ENCODE assay signal across 1 fruit fly cellular context in the genomic region with DNA sequence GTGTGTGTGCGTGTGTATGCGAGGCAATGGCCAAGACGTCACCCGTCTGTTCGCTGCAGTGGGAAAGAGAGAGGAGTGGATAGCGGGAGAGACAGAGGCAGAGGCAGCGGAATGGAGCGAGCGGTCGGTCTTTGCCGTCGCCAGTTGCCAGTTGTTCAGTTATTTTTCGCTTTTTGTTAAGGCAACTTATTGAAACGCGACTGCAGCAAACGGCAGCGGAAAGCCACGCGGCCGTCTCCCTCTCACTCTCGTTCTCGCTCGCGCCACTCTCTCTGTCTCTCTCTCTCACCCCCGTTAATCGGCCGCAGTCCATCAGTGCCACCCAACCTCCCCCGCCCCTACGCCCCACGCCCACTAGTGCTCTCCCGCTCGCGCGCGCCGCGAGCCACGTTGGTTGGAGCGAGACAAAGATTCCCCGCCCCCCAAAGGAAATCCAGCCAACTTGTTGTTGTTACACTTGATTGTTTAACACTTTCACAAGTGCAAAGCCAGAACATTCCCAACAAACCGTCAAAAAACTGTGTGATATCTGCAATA.
TF ChIP-seq lines count a peak whose summit lies in the region.

No protein-coding gene starts in this region.

TF ChIP-seq in whole organism, embryonic, 481 proteins besides CTCF, POLR2A, EP300 and RAD21 (continued from another document and continues in another):
- TF ChIP-seq Hey (tag; optimal IDR thresholded peaks at IDR 0.05; lab: Kevin White, UChicago) (peak; percentile 51), CG17385 (GFP tag; optimal IDR thresholded peaks at IDR 0.05; lab: Kevin White, UChicago) (peak; percentile 23), CG12659 (GFP tag; optimal IDR thresholded peaks at IDR 0.05; lab: Kevin White, UChicago) (peak; percentile 17), dan (GFP tag; IDR thresholded peaks at IDR 0.05; lab: Robert Waterston, UW) (no peak), maf-S (GFP tag; optimal IDR thresholded peaks at IDR 0.05; lab: Kevin White, UChicago) (no peak), bbx (GFP tag; IDR thresholded peaks at IDR 0.05; lab: Robert Waterston, UW; ENCODE audit: partially characterized antibody) (peak; percentile 60; the same call in 1 of the 2 replicates), dmrt11E (tag; optimal IDR thresholded peaks at IDR 0.05; lab: Kevin White, UChicago) (no peak), MESR4 (GFP tag; optimal IDR thresholded peaks at IDR 0.05; lab: Kevin White, UChicago) (no peak), pan (optimal IDR thresholded peaks at IDR 0.05; lab: Kevin White, UChicago) (no peak), pan (GFP tag; optimal IDR thresholded peaks at IDR 0.05 in 1 of 2, IDR thresholded peaks at IDR 0.05 in 1 of 2) (peak in 1 of 2 experiments; percentile 45), az2 (GFP tag; optimal IDR thresholded peaks at IDR 0.05; lab: Kevin White, UChicago) (no peak), Fer1 (GFP tag; optimal IDR thresholded peaks at IDR 0.05; lab: Kevin White, UChicago) (peak; percentile 64), ap (GFP tag; IDR thresholded peaks at IDR 0.05; lab: Robert Waterston, UW) (no peak), NFAT (GFP tag; IDR thresholded peaks at IDR 0.05; lab: Robert Waterston, UW) (peak; percentile 72), ATbp (GFP tag; optimal IDR thresholded peaks at IDR 0.05; lab: Kevin White, UChicago) (peak; percentile 10), psq (GFP tag; optimal IDR thresholded peaks at IDR 0.05; lab: Kevin White, UChicago) (peak; percentile 76), kah (GFP tag; optimal IDR thresholded peaks at IDR 0.05; lab: Kevin White, UChicago) (peak; percentile 52), Hand (GFP tag; optimal IDR thresholded peaks at IDR 0.05; lab: Kevin White, UChicago) (peak; percentile 75), CG10366 (GFP tag; IDR thresholded peaks at IDR 0.05; lab: Robert Waterston, UW) (no peak), CG3065 (GFP tag; optimal IDR thresholded peaks at IDR 0.05; lab: Kevin White, UChicago) (peak; percentile 98), al (GFP tag; IDR thresholded peaks at IDR 0.05; lab: Robert Waterston, UW) (0 out of 2 replicates have a peak, but pooled peaks have one; percentile 19), hbn (GFP tag; IDR thresholded peaks at IDR 0.05; lab: Robert Waterston, UW; ENCODE audit: partially characterized antibody) (peak; percentile 51), CG15479 (GFP tag; optimal IDR thresholded peaks at IDR 0.05; lab: Kevin White, UChicago) (no peak), CG2120 (GFP tag; optimal IDR thresholded peaks at IDR 0.05; lab: Kevin White, UChicago) (no peak), CG17612 (GFP tag; IDR thresholded peaks at IDR 0.05; lab: Robert Waterston, UW) (no peak), Nf-YB (GFP tag; optimal IDR thresholded peaks at IDR 0.05; lab: Kevin White, UChicago) (peak; percentile 44), CG7745 (tag; optimal IDR thresholded peaks at IDR 0.05; lab: Kevin White, UChicago) (no peak), lbe (GFP tag; optimal IDR thresholded peaks at IDR 0.05; lab: Kevin White, UChicago) (no peak), dysf (GFP tag; IDR thresholded peaks at IDR 0.05; lab: Robert Waterston, UW) (no peak), ara (GFP tag; IDR thresholded peaks at IDR 0.05; lab: Robert Waterston, UW) (0 out of 2 replicates have a peak, but pooled peaks have one; percentile 25), CG30431 (GFP tag; optimal IDR thresholded peaks at IDR 0.05; lab: Kevin White, UChicago) (no peak), fd96Cb (tag; optimal IDR thresholded peaks at IDR 0.05; lab: Kevin White, UChicago) (no peak), fd64A (GFP tag; optimal IDR thresholded peaks at IDR 0.05; lab: Kevin White, UChicago) (peak; percentile 24), cwo (GFP tag; optimal IDR thresholded peaks at IDR 0.05; lab: Kevin White, UChicago) (peak; percentile 66), Med (GFP tag; lab: Kevin White, UChicago) (peak; percentile 92), nerfin-2 (GFP tag; IDR thresholded peaks at IDR 0.05; lab: Robert Waterston, UW; ENCODE audit: partially characterized antibody) (peak; percentile 41; the same call in 1 of the 2 replicates), CG31441 (GFP tag; IDR thresholded peaks at IDR 0.05; lab: Robert Waterston, UW) (no peak), CG11247 (GFP tag; IDR thresholded peaks at IDR 0.05; lab: Robert Waterston, UW) (0 out of 2 replicates have a peak, but pooled peaks have one; percentile 11), slbo (GFP tag; IDR thresholded peaks at IDR 0.05; lab: Robert Waterston, UW) (no peak; the same call in 1 of the 2 replicates), Dbx (GFP tag; IDR thresholded peaks at IDR 0.05; lab: Robert Waterston, UW) (peak; percentile 55; the same call in 1 of the 3 replicates), CG16813 (GFP tag; IDR thresholded peaks at IDR 0.05; lab: Robert Waterston, UW; ENCODE audit: partially characterized antibody) (peak; percentile 37; the same call in 1 of the 3 replicates), Trl (optimal IDR thresholded peaks at IDR 0.05; lab: Kevin White, UChicago) (peak; percentile 86 to 92), Trl (GFP tag; optimal IDR thresholded peaks at IDR 0.05; lab: Kevin White, UChicago) (peak; percentile 34), usp (GFP tag; optimal IDR thresholded peaks at IDR 0.05; lab: Kevin White, UChicago) (no peak), wor (GFP tag; IDR thresholded peaks at IDR 0.05; lab: Robert Waterston, UW) (no peak), CG14965 (GFP tag; optimal IDR thresholded peaks at IDR 0.05; lab: Kevin White, UChicago; ENCODE audit: borderline replicate concordance) (no peak), CG14667 (GFP tag; IDR thresholded peaks at IDR 0.05; lab: Robert Waterston, UW) (no peak), rib (GFP tag; IDR thresholded peaks at IDR 0.05; lab: Robert Waterston, UW) (peak; percentile 68), Oaz (GFP tag; IDR thresholded peaks at IDR 0.05; lab: Robert Waterston, UW) (no peak), klu (GFP tag; IDR thresholded peaks at IDR 0.05; lab: Robert Waterston, UW) (peak; percentile 79), CG11695 (GFP tag; IDR thresholded peaks at IDR 0.05; lab: Robert Waterston, UW) (0 out of 3 replicates have a peak, but pooled peaks have one; percentile 23), Side (GFP tag; optimal IDR thresholded peaks at IDR 0.05; lab: Kevin White, UChicago) (peak; percentile 5), unc-4 (GFP tag; IDR thresholded peaks at IDR 0.05; lab: Robert Waterston, UW; ENCODE audit: partially characterized antibody) (peak; percentile 34; the same call in 1 of the 2 replicates), CG14860 (GFP tag; IDR thresholded peaks at IDR 0.05; lab: Robert Waterston, UW; ENCODE audit: partially characterized antibody) (no peak), CG9437 (GFP tag; optimal IDR thresholded peaks at IDR 0.05; lab: Kevin White, UChicago) (no peak), chif (GFP tag; optimal IDR thresholded peaks at IDR 0.05; lab: Kevin White, UChicago) (no peak), CG14710 (tag; optimal IDR thresholded peaks at IDR 0.05; lab: Kevin White, UChicago) (no peak), chinmo (GFP tag; IDR thresholded peaks at IDR 0.05; lab: Robert Waterston, UW; ENCODE audit: partially characterized antibody) (peak; percentile 99), gt (GFP tag; IDR thresholded peaks at IDR 0.05; lab: Robert Waterston, UW) (no peak), CG8944 (GFP tag; optimal IDR thresholded peaks at IDR 0.05; lab: Kevin White, UChicago) (no peak), yki (optimal IDR thresholded peaks at IDR 0.05; lab: Kevin White, UChicago) (peak; percentile 83), da (GFP tag; optimal IDR thresholded peaks at IDR 0.05; lab: Kevin White, UChicago) (no peak), amos (GFP tag; IDR thresholded peaks at IDR 0.05; lab: Robert Waterston, UW; ENCODE audit: partially characterized antibody) (peak; percentile 29; the same call in 1 of the 2 replicates), crol (GFP tag; IDR thresholded peaks at IDR 0.05; lab: Robert Waterston, UW) (peak; percentile 99), Bteb2 (GFP tag; optimal IDR thresholded peaks at IDR 0.05; lab: Kevin White, UChicago) (no peak), CG12071 (GFP tag; optimal IDR thresholded peaks at IDR 0.05; lab: Kevin White, UChicago) (peak; percentile 40), HLH54F (GFP tag; optimal IDR thresholded peaks at IDR 0.05; lab: Kevin White, UChicago) (no peak), salm (tag; optimal IDR thresholded peaks at IDR 0.05; lab: Kevin White, UChicago) (no peak), Hr3 (GFP tag; optimal IDR thresholded peaks at IDR 0.05; lab: Kevin White, UChicago) (no peak), Deaf1 (tag; optimal IDR thresholded peaks at IDR 0.05; lab: Kevin White, UChicago) (peak; percentile 63), CG30020 (tag; optimal IDR thresholded peaks at IDR 0.05; lab: Kevin White, UChicago) (no peak), CG15601 (tag; optimal IDR thresholded peaks at IDR 0.05; lab: Kevin White, UChicago) (peak; percentile 16), Rfx (GFP tag; IDR thresholded peaks at IDR 0.05; lab: Robert Waterston, UW) (peak; percentile 22; the same call in 1 of the 2 replicates), CG4707 (GFP tag; optimal IDR thresholded peaks at IDR 0.05; lab: Kevin White, UChicago) (no peak), D (optimal IDR thresholded peaks at IDR 0.05; lab: Kevin White, UChicago) (no peak), D (GFP tag; optimal IDR thresholded peaks at IDR 0.05; lab: Kevin White, UChicago) (peak; percentile 8), Sry-δ (GFP tag; optimal IDR thresholded peaks at IDR 0.05; lab: Kevin White, UChicago) (no peak), sens (GFP tag; lab: Kevin White, UChicago) (no peak), Eip74EF (GFP tag; optimal IDR thresholded peaks at IDR 0.05; lab: Kevin White, UChicago) (no peak), dmrt99B (tag; optimal IDR thresholded peaks at IDR 0.05; lab: Kevin White, UChicago) (peak; percentile 28), bigmax (GFP tag; optimal IDR thresholded peaks at IDR 0.05; lab: Kevin White, UChicago) (peak; percentile 6), tup (GFP tag; optimal IDR thresholded peaks at IDR 0.05; lab: Kevin White, UChicago) (no peak), ken (GFP tag; IDR thresholded peaks at IDR 0.05; lab: Robert Waterston, UW) (no peak), ewg (GFP tag; optimal IDR thresholded peaks at IDR 0.05; lab: Kevin White, UChicago) (no peak), Pdp1 (GFP tag; optimal IDR thresholded peaks at IDR 0.05; lab: Kevin White, UChicago) (no peak), twi (tag; optimal IDR thresholded peaks at IDR 0.05; lab: Kevin White, UChicago) (no peak), CG8765 (GFP tag; IDR thresholded peaks at IDR 0.05; lab: Robert Waterston, UW) (0 out of 2 replicates have a peak, but pooled peaks have one; percentile 6), CG6683 (GFP tag; optimal IDR thresholded peaks at IDR 0.05; lab: Kevin White, UChicago) (peak; percentile 26), Dip2 (GFP tag; IDR thresholded peaks at IDR 0.05; lab: Robert Waterston, UW) (no peak), Hr39 (optimal IDR thresholded peaks at IDR 0.05; lab: Kevin White, UChicago) (no peak), Stat92E (GFP tag; optimal IDR thresholded peaks at IDR 0.05; lab: Kevin White, UChicago) (peak in 1 of 3 experiments; percentile 19), mam (GFP tag; optimal IDR thresholded peaks at IDR 0.05; lab: Kevin White, UChicago) (no peak), CG1832 (GFP tag; optimal IDR thresholded peaks at IDR 0.05; lab: Kevin White, UChicago) (peak; percentile 99), sens-2 (GFP tag; IDR thresholded peaks at IDR 0.05; lab: Robert Waterston, UW) (peak; percentile 62), CG17912 (GFP tag; optimal IDR thresholded peaks at IDR 0.05; lab: Kevin White, UChicago) (peak; percentile 36), Fer3 (tag; optimal IDR thresholded peaks at IDR 0.05; lab: Kevin White, UChicago) (no peak), CG15011 (GFP tag; optimal IDR thresholded peaks at IDR 0.05; lab: Kevin White, UChicago) (no peak), MTF-1 (GFP tag; optimal IDR thresholded peaks at IDR 0.05; lab: Kevin White, UChicago; ENCODE audit: borderline replicate concordance) (no peak), dpn (GFP tag; optimal IDR thresholded peaks at IDR 0.05; lab: Kevin White, UChicago) (no peak), Aef1 (GFP tag; IDR thresholded peaks at IDR 0.05; lab: Robert Waterston, UW) (peak; percentile 78), Ssrp (tag; optimal IDR thresholded peaks at IDR 0.05; lab: Kevin White, UChicago) (no peak), CG10321 (GFP tag; IDR thresholded peaks at IDR 0.05; lab: Robert Waterston, UW) (peak; percentile 88), CG3847 (GFP tag; IDR thresholded peaks at IDR 0.05; lab: Robert Waterston, UW) (no peak), CG7271 (tag; optimal IDR thresholded peaks at IDR 0.05; lab: Kevin White, UChicago) (no peak), bab2 (GFP tag; optimal IDR thresholded peaks at IDR 0.05; lab: Kevin White, UChicago) (no peak), CG7556 (GFP tag; optimal IDR thresholded peaks at IDR 0.05; lab: Kevin White, UChicago) (no peak), CG30403 (GFP tag; optimal IDR thresholded peaks at IDR 0.05; lab: Kevin White, UChicago) (no peak), CG2875 (GFP tag; optimal IDR thresholded peaks at IDR 0.05; lab: Kevin White, UChicago) (no peak), Ets97D (GFP tag; optimal IDR thresholded peaks at IDR 0.05; lab: Kevin White, UChicago) (no peak), sc (optimal IDR thresholded peaks at IDR 0.05; lab: Kevin White, UChicago) (no peak), sc (GFP tag; optimal IDR thresholded peaks at IDR 0.05; lab: Kevin White, UChicago) (no peak), CG1647 (GFP tag; optimal IDR thresholded peaks at IDR 0.05; lab: Kevin White, UChicago) (no peak), abd-A (tag; optimal IDR thresholded peaks at IDR 0.05; lab: Kevin White, UChicago) (peak; percentile 94), Neu2 (GFP tag; optimal IDR thresholded peaks at IDR 0.05; lab: Kevin White, UChicago; ENCODE audit: borderline replicate concordance) (no peak), CkIIα-i1 (GFP tag; IDR thresholded peaks at IDR 0.05; lab: Robert Waterston, UW) (no peak), wek (GFP tag; optimal IDR thresholded peaks at IDR 0.05; lab: Kevin White, UChicago) (no peak), CG5180 (GFP tag; optimal IDR thresholded peaks at IDR 0.05; lab: Kevin White, UChicago) (peak; percentile 30), CG14050 (GFP tag; IDR thresholded peaks at IDR 0.05; lab: Robert Waterston, UW) (no peak), HLH3B (GFP tag; IDR thresholded peaks at IDR 0.05; lab: Robert Waterston, UW) (no peak), run (tag; optimal IDR thresholded peaks at IDR 0.05; lab: Kevin White, UChicago) (no peak), NK7.1 (GFP tag; optimal IDR thresholded peaks at IDR 0.05; lab: Kevin White, UChicago) (no peak), Blimp-1 (GFP tag; optimal IDR thresholded peaks at IDR 0.05; lab: Kevin White, UChicago) (peak; percentile 62), YL-1 (GFP tag; optimal IDR thresholded peaks at IDR 0.05; lab: Kevin White, UChicago) (peak; percentile 71), CG3281 (GFP tag; optimal IDR thresholded peaks at IDR 0.05; lab: Kevin White, UChicago) (peak; percentile 35), ab (GFP tag; optimal IDR thresholded peaks at IDR 0.05; lab: Kevin White, UChicago) (no peak)
